Fruit fly (Drosophila melanogaster): ENCODE results near the gene CG7246.
A peak's percentile ranks its signal among the peaks of the same experiment; 100 is the strongest.

Gene CG7246

DNA sequence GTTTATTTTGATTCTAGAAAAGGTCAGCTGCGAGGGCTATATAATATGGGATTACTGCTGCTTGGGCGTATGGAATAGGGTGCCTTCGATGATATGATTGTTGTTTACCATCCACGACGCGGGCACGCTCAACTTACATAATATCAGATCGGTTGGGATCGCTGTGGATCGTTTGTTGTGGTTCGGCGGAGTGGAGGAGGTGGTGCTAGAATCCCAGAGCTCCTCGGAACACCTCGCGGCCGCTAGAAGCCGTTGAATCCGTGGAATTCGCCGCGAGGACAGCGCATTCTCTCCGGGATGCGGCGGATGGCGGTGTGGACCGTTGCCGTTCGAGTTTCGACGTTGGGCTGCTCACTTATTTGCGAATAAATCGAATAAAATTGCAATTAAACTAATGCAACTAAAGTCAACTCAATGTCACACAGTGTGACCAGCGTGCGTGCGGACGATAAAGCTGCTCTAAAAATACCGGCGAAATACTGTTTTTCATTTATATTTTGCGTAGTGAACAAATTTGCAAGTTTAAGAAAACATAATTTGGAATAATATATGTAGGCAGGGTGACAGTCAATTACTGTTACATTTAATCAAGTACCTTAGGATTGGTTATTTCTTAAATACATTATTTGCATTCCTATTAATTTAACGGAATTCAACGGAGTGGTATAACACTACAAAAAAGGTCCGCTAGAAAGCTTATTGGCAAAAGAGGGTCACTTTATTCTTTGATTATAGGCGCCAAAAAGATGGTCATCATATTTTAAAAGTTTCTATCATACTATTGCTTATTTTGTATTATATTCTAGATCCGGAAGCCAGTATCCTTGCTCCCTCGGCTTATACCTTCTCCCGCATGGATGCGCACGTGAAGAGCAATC lies 22.7 kb upstream of the CG7246 start, which contains the start of gene CG7766 (continued):
- peak; percentile 13; the same call in 1 of the 2 replicates for TF ChIP-seq tna (GFP tag; IDR thresholded peaks at IDR 0.05; ENCODE audit: partially characterized antibody)
- peak; percentile 25 for TF ChIP-seq CTCF (GFP tag; optimal IDR thresholded peaks at IDR 0.05)
- TF ChIP-seq Sin3A (optimal IDR thresholded peaks at IDR 0.05) = peak; percentile 23
- no peak for TF ChIP-seq CG12942 (GFP tag; optimal IDR thresholded peaks at IDR 0.05)
- no peak for TF ChIP-seq Hey (tag; optimal IDR thresholded peaks at IDR 0.05)
- TF ChIP-seq CG30431 (GFP tag; optimal IDR thresholded peaks at IDR 0.05) = no peak

DNA sequence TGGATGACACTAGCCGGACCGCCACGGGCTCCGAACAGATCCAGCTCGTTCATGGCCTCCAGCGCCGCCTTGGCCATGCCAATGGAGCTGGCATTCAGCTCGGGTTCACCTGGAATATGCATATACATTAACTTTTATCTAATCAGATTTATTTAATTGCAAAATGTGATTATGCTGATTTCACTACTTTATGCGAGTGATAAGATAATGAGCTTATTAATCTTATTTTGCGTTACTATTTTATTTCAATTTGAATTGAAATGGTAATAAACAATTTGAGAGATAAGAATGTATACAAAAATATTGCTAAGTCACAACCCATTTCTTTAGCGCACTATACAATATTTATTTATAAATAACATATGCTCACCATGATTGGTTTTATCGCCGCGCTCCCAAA lies 21.3 kb upstream of the CG7246 start:
- peak; percentile 93 for TF ChIP-seq exex (tag; optimal IDR thresholded peaks at IDR 0.05)
- TF ChIP-seq hkb (optimal IDR thresholded peaks at IDR 0.05) = no peak
- TF ChIP-seq hkb (GFP tag; IDR thresholded peaks at IDR 0.05) = no peak

DNA sequence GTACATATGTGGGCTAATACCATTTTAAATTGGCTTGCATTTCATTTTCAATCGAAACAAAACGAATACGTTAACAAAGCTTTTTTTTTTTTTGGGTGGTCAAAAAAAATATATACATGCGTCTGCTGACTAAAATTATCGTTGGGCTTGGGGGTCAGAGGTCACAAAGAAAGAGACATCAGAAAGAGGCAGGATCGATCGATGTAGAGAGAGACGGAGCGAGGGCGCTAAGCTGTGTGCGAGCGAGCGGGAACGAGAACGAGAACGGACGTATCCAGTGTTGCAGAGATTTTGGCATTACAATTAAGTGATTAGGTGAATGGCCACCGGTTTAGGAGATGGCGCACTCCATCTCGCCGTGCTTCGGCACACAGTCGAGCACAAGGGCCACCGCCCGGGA lies 13.1 kb upstream of the CG7246 start:
- TF ChIP-seq CG17328 (GFP tag; IDR thresholded peaks at IDR 0.05) (no peak), repo (GFP tag; optimal IDR thresholded peaks at IDR 0.05) (no peak), Ada2b (GFP tag; IDR thresholded peaks at IDR 0.05) (no peak), Hr78 (GFP tag; optimal IDR thresholded peaks at IDR 0.05) (peak in 1 of 2 experiments; percentile 98), exex (tag; optimal IDR thresholded peaks at IDR 0.05) (no peak), NC2α (GFP tag; optimal IDR thresholded peaks at IDR 0.05) (no peak), CG1832 (GFP tag; optimal IDR thresholded peaks at IDR 0.05) (peak; percentile 65), CG13424 (tag; optimal IDR thresholded peaks at IDR 0.05) (no peak), CG1792 (GFP tag; optimal IDR thresholded peaks at IDR 0.05) (no peak), Dp (GFP tag; optimal IDR thresholded peaks at IDR 0.05) (no peak), CG17568 (GFP tag; optimal IDR thresholded peaks at IDR 0.05) (no peak)

DNA sequence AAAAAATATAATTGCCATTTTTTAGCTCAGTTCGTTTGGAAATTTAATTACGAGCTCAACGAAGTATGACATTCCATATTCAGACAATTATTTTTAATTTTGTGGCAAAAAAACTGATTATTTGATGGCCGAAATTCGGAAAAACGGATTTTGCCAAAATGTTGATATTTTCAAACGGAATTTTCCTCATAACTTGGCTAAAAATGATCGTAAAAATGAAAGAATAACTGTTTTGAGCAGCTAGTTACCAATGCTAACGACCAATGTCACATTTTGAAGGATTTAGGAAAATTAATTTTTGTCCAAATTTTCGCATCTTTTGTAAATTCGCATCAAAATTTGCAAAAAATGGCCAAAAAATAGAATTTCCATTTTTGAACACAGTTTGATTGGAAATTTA lies 12.2 kb upstream of the CG7246 start:
- no peak for TF ChIP-seq ro (GFP tag; IDR thresholded peaks at IDR 0.05)
- TF ChIP-seq CG2712 (tag; optimal IDR thresholded peaks at IDR 0.05) = no peak
- TF ChIP-seq gsb-n (tag; optimal IDR thresholded peaks at IDR 0.05) = no peak
- no peak for TF ChIP-seq CG11723 (GFP tag; optimal IDR thresholded peaks at IDR 0.05)

DNA sequence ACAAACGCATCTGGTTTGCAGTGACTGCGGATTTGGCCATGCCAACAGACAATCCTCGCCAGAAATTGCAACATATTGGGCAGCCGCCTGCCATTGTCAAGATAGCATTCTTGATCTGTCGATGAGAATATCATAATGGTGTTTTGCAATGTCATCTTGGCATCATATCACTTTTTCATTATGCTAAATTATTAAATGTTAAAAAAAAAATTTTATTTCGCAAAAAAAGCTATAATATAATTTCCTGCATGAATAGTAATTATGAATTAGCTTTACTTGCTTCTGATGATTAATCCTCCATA lies 9.2 kb upstream of the CG7246 start:
- peak; percentile 68 for TF ChIP-seq sens (GFP tag)
- no peak for TF ChIP-seq CG7556 (GFP tag; optimal IDR thresholded peaks at IDR 0.05)
- peak; percentile 6 for TF ChIP-seq lilli (GFP tag; optimal IDR thresholded peaks at IDR 0.05)
- no peak for TF ChIP-seq jigr1 (GFP tag; IDR thresholded peaks at IDR 0.05)
- TF ChIP-seq CG10462 (GFP tag; optimal IDR thresholded peaks at IDR 0.05) = no peak
- TF ChIP-seq Rx (GFP tag; IDR thresholded peaks at IDR 0.05) = no peak
- TF ChIP-seq zfh2 (GFP tag; optimal IDR thresholded peaks at IDR 0.05) = no peak
- peak; percentile 95 for TF ChIP-seq CG1603 (tag; optimal IDR thresholded peaks at IDR 0.05)
- TF ChIP-seq zfh1 (GFP tag; IDR thresholded peaks at IDR 0.05) = no peak
- no peak for TF ChIP-seq CG15011 (GFP tag; optimal IDR thresholded peaks at IDR 0.05)
- no peak for TF ChIP-seq CG12236 (GFP tag; optimal IDR thresholded peaks at IDR 0.05)
- no peak for TF ChIP-seq CG14860 (GFP tag; IDR thresholded peaks at IDR 0.05; ENCODE audit: partially characterized antibody)
- no peak for TF ChIP-seq CG10431 (GFP tag; optimal IDR thresholded peaks at IDR 0.05)
- no peak for TF ChIP-seq CG12744 (GFP tag; optimal IDR thresholded peaks at IDR 0.05)
- TF ChIP-seq Ets97D (GFP tag; optimal IDR thresholded peaks at IDR 0.05) = no peak
- no peak for TF ChIP-seq tup (GFP tag; optimal IDR thresholded peaks at IDR 0.05)
- TF ChIP-seq Hsf (GFP tag; optimal IDR thresholded peaks at IDR 0.05) = no peak
- no peak for TF ChIP-seq Tbp (GFP tag; optimal IDR thresholded peaks at IDR 0.05)
- TF ChIP-seq vfl (GFP tag; optimal IDR thresholded peaks at IDR 0.05) = no peak
- TF ChIP-seq CG6175 (GFP tag; IDR thresholded peaks at IDR 0.05) = no peak
- TF ChIP-seq CG34224 (GFP tag; IDR thresholded peaks at IDR 0.05; ENCODE audit: partially characterized antibody) = no peak
- TF ChIP-seq Drgx (GFP tag; IDR thresholded peaks at IDR 0.05) = peak; percentile 38; the same call in 1 of the 2 replicates
- no peak for TF ChIP-seq CG13296 (GFP tag; optimal IDR thresholded peaks at IDR 0.05)
